Worm (Caenorhabditis elegans): ENCODE measurements around the gene nhr-10.

- TF ChIP-seq him-1 (tag; optimal IDR thresholded peaks at IDR 0.05) (peak; percentile 75), W03F9.2 (tag; optimal IDR thresholded peaks at IDR 0.05) (peak; percentile 95), dao-5 (tag; optimal IDR thresholded peaks at IDR 0.05) (no peak)
These were observed 47.0 kb upstream of the nhr-10 start, which contains the start of the genes syf-2 and K04G7.1 for ce11 chrIII:7162065-7162762.

Data from whole organism, L4/young adult.